Worm (Caenorhabditis elegans): ENCODE data around the gene Y50D7A.10.

DNA sequence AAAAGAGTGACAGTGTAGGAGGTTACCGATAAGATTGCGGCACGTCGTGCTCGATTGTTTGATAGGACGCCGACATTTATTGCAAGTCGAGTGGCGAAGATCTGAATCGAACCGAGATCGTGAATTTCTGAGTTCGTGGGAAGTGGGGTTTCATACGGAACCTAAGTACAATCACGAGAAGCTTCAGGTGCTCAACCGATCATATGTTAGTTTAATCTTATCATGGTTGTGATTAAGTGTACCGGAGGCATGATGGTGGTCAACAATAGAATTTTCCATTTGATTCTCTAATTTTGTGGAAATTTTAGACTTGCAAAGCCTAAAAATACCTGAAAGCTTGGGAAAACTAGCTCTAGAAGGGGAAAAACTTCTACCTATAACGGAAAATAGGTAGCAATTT, 16.8 kb upstream of the Y50D7A.10 start, which contains the start of gene ads-1:
- no peak for TF ChIP-seq pqm-1 (tag; optimal IDR thresholded peaks at IDR 0.05)
- TF ChIP-seq nhr-23 (tag; optimal IDR thresholded peaks at IDR 0.05) = no peak
- TF ChIP-seq unc-62 (GFP tag; optimal IDR thresholded peaks at IDR 0.05) = no peak
- no peak for TF ChIP-seq ama-1 (optimal IDR thresholded peaks at IDR 0.05)
- TF ChIP-seq snpc-4 (tag; optimal IDR thresholded peaks at IDR 0.05) = no peak
- no peak for TF ChIP-seq nhr-237 (tag; optimal IDR thresholded peaks at IDR 0.05)
- TF ChIP-seq skn-1 (tag; optimal IDR thresholded peaks at IDR 0.05) = no peak
- no peak for TF ChIP-seq nhr-77 (tag; optimal IDR thresholded peaks at IDR 0.05)
- TF ChIP-seq fkh-10 (GFP tag; optimal IDR thresholded peaks at IDR 0.05) = no peak
- TF ChIP-seq ZK546.5 (tag; optimal IDR thresholded peaks at IDR 0.05) = no peak
- no peak for TF ChIP-seq ceh-82 (tag; optimal IDR thresholded peaks at IDR 0.05)
- no peak for TF ChIP-seq elt-3 (tag; optimal IDR thresholded peaks at IDR 0.05)
- TF ChIP-seq ceh-28 (tag; optimal IDR thresholded peaks at IDR 0.05) = no peak
- no peak for TF ChIP-seq aly-2 (tag; optimal IDR thresholded peaks at IDR 0.05)

Data from whole organism, L3 larva.